Fruit fly (Drosophila melanogaster): ENCODE measurements around the gene Spn38F.

dm6 chr2L:20878052-20878451 lies 40.3 kb upstream of the Spn38F start:
- TF ChIP-seq psq (optimal IDR thresholded peaks at IDR 0.05) (no peak), CG8478 (optimal IDR thresholded peaks at IDR 0.05) (no peak), EcR (GFP tag; optimal IDR thresholded peaks at IDR 0.05) (no peak), Dll (optimal IDR thresholded peaks at IDR 0.05) (no peak)
